Worm (Caenorhabditis elegans) whole organism, mixed stage, embryonic: Measurements from ENCODE around the gene ZK1307.1.

Experiments used
- M03D4.4 ChIP-seq: sonication (generic microtip); optimal IDR thresholded peaks from 2 replicates; lab custom pipeline; 2017; ENCODE audit warnings: mild to moderate bottlenecking, missing genetic modification characterization, missing compliant biosample characterization
- bed-3 ChIP-seq: fragments of 200-800 bp; sonication (Bioruptor generic); optimal IDR thresholded peaks from 3 replicates; lab custom pipeline; 2018; ENCODE audit warnings: mild to moderate bottlenecking, missing genetic modification characterization, moderate library complexity, missing compliant biosample characterization
- blmp-1 ChIP-seq: fragments of 150-350 bp; optimal IDR thresholded peaks from 2 replicates; lab custom pipeline; 2014; ENCODE audit warnings: missing biosample characterization, missing genetic modification characterization
- ceh-39 ChIP-seq: fragments of 150-350 bp; optimal IDR thresholded peaks from 2 replicates; lab custom pipeline; 2014; ENCODE audit warnings: missing biosample characterization, missing genetic modification characterization
- ceh-43 ChIP-seq: fragments of 200-800 bp; sonication (Bioruptor generic); optimal IDR thresholded peaks from 2 replicates; lab custom pipeline; 2018; ENCODE audit warnings: mild to moderate bottlenecking, missing genetic modification characterization, moderate library complexity, missing compliant biosample characterization
- ceh-83 ChIP-seq: fragments of 200-800 bp; sonication (Bioruptor generic); optimal IDR thresholded peaks from 2 replicates; lab custom pipeline; 2018; ENCODE audit warnings: mild to moderate bottlenecking, missing genetic modification characterization, missing compliant biosample characterization
- ces-1 ChIP-seq: fragments of 150-350 bp; optimal IDR thresholded peaks from 2 replicates; lab custom pipeline; 2014; ENCODE audit warnings: missing biosample characterization, missing genetic modification reagents, missing genetic modification characterization
- cnd-1 ChIP-seq: fragments of 200-800 bp; sonication (Bioruptor generic); optimal IDR thresholded peaks from 2 replicates; lab custom pipeline; 2018; ENCODE audit warnings: mild to moderate bottlenecking, missing genetic modification characterization, missing compliant biosample characterization
- drap-1 ChIP-seq: fragments of 200-800 bp; sonication (Bioruptor generic); optimal IDR thresholded peaks from 3 replicates; lab custom pipeline; 2018; ENCODE audit warnings: mild to moderate bottlenecking, missing genetic modification characterization, missing compliant biosample characterization
- elt-1 ChIP-seq: sonication (generic microtip); optimal IDR thresholded peaks from 2 replicates; lab custom pipeline; 2017; ENCODE audit warnings: missing genetic modification characterization, mild to moderate bottlenecking, missing compliant biosample characterization, antibody characterized with exemption, moderate library complexity, borderline replicate concordance; ENCODE audit not compliant: insufficient read depth
- elt-3 ChIP-seq: fragments of 150-350 bp; optimal IDR thresholded peaks from 2 replicates; lab custom pipeline; 2014; ENCODE audit warnings: missing biosample characterization, missing genetic modification characterization
- flh-1 ChIP-seq: fragments of 200-800 bp; sonication (Bioruptor generic); optimal IDR thresholded peaks from 2 replicates; lab custom pipeline; 2018; ENCODE audit warnings: mild to moderate bottlenecking, missing genetic modification characterization, moderate library complexity, missing compliant biosample characterization
- ham-2 ChIP-seq: fragments of 200-800 bp; sonication (Bioruptor generic); optimal IDR thresholded peaks from 2 replicates; lab custom pipeline; 2018; ENCODE audit warnings: mild to moderate bottlenecking, missing genetic modification characterization, missing compliant biosample characterization
- hlh-1 ChIP-seq: fragments of 150-350 bp; optimal IDR thresholded peaks from 2 replicates; lab custom pipeline; 2014; ENCODE audit warnings: missing biosample characterization, missing genetic modification reagents, missing genetic modification characterization
- lin-13 ChIP-seq: fragments of 150-350 bp; optimal IDR thresholded peaks from 2 replicates; lab custom pipeline; 2014; ENCODE audit warnings: missing biosample characterization, missing genetic modification characterization
- lin-32 ChIP-seq: fragments of 200-800 bp; sonication (Bioruptor generic); optimal IDR thresholded peaks from 2 replicates; lab custom pipeline; 2018; ENCODE audit warnings: mild to moderate bottlenecking, missing genetic modification characterization, missing compliant biosample characterization
- lsy-2 ChIP-seq: fragments of 150-350 bp; optimal IDR thresholded peaks from 2 replicates; lab custom pipeline; 2014; ENCODE audit warnings: missing biosample characterization, missing genetic modification characterization
- mab-5 ChIP-seq: fragments of 150-350 bp; optimal IDR thresholded peaks from 2 replicates; lab custom pipeline; 2014; ENCODE audit warnings: missing biosample characterization, missing genetic modification characterization
- mep-1 ChIP-seq: fragments of 150-350 bp; optimal IDR thresholded peaks from 2 replicates; lab custom pipeline; 2017; ENCODE audit warnings: missing biosample characterization, missing genetic modification reagents, missing genetic modification characterization, inconsistent platforms
- mls-2 ChIP-seq: sonication (generic microtip); optimal IDR thresholded peaks from 2 replicates; lab custom pipeline; 2016; ENCODE audit warnings: mild to moderate bottlenecking, missing genetic modification characterization, moderate library complexity, missing compliant biosample characterization
- nhr-12 ChIP-seq: fragments of 150-350 bp; optimal IDR thresholded peaks from 2 replicates; lab custom pipeline; 2014; ENCODE audit warnings: missing biosample characterization, missing genetic modification characterization
- nhr-2 ChIP-seq: fragments of 150-350 bp; optimal IDR thresholded peaks from 2 replicates; lab custom pipeline; 2014; ENCODE audit warnings: missing biosample characterization, missing genetic modification characterization
- nhr-237 ChIP-seq: fragments of 150-350 bp; optimal IDR thresholded peaks from 2 replicates; lab custom pipeline; 2014; ENCODE audit warnings: missing biosample characterization, missing genetic modification characterization
- nhr-28 ChIP-seq: fragments of 150-350 bp; optimal IDR thresholded peaks from 2 replicates; lab custom pipeline; 2014; ENCODE audit warnings: missing biosample characterization, missing genetic modification characterization
- nhr-76 ChIP-seq: sonication (generic microtip); optimal IDR thresholded peaks from 2 replicates; lab custom pipeline; 2017; ENCODE audit warnings: missing biosample characterization, missing genetic modification characterization
- pha-4 ChIP-seq: fragments of 150-350 bp; optimal IDR thresholded peaks from 2 replicates; lab custom pipeline; 2018; ENCODE audit warnings: missing biosample characterization, missing genetic modification reagents, missing genetic modification characterization
- sem-2 ChIP-seq: fragments of 200-800 bp; sonication (Bioruptor generic); optimal IDR thresholded peaks from 2 replicates; lab custom pipeline; 2018; ENCODE audit warnings: mild to moderate bottlenecking, missing genetic modification characterization, missing compliant biosample characterization
- snpc-4 ChIP-seq: fragments of 150-350 bp; optimal IDR thresholded peaks from 2 replicates; lab custom pipeline; 2014; ENCODE audit warnings: missing biosample characterization, missing genetic modification characterization
- sptf-1 ChIP-seq: sonication (generic microtip); optimal IDR thresholded peaks from 2 replicates; lab custom pipeline; 2017; ENCODE audit warnings: mild to moderate bottlenecking, missing genetic modification characterization, moderate library complexity, missing compliant biosample characterization
- tbx-8 ChIP-seq: fragments of 200-800 bp; sonication (Bioruptor generic); optimal IDR thresholded peaks from 2 replicates; lab custom pipeline; 2018; ENCODE audit warnings: mild to moderate bottlenecking, missing genetic modification characterization, moderate library complexity, missing compliant biosample characterization
- unc-120 ChIP-seq: sonication (generic microtip); optimal IDR thresholded peaks from 2 replicates; lab custom pipeline; 2017; ENCODE audit warnings: missing genetic modification characterization, missing compliant biosample characterization; ENCODE audit not compliant: poor library complexity, severe bottlenecking
- unc-62 ChIP-seq: fragments of 150-350 bp; optimal IDR thresholded peaks from 2 replicates; lab custom pipeline; 2014; ENCODE audit warnings: missing biosample characterization, missing genetic modification reagents, missing genetic modification characterization
- zip-8 ChIP-seq: fragments of 150-350 bp; optimal IDR thresholded peaks from 2 replicates; lab custom pipeline; 2014; ENCODE audit warnings: missing biosample characterization, missing genetic modification characterization
- ztf-11 ChIP-seq: fragments of 150-350 bp; optimal IDR thresholded peaks from 2 replicates; lab custom pipeline; 2014; ENCODE audit warnings: missing biosample characterization, missing genetic modification characterization

ZK1307.1 gene

ce11 chrII:9644940-9645634 lies 10.3 kb downstream of the ZK1307.1 start:
- TF ChIP-seq nhr-28 (tag; lab: Kevin White, UChicago) (no peak), lin-13 (tag; lab: Kevin White, UChicago) (no peak), mab-5 (tag; lab: Kevin White, UChicago) (no peak), ztf-11 (no peak), elt-1 (peak; percentile 95), mep-1 (tag; lab: Kevin White, UChicago) (no peak), sptf-1 (no peak), bed-3 (GFP tag; lab: Kevin White, UChicago) (no peak), lin-32 (GFP tag; lab: Kevin White, UChicago) (no peak), hlh-1 (no peak), unc-62 (GFP tag; lab: Kevin White, UChicago) (peak; percentile 87), ham-2 (GFP tag; lab: Kevin White, UChicago) (peak; percentile 87), ceh-83 (no peak), mls-2 (tag; lab: Kevin White, UChicago) (no peak), unc-120 (tag; lab: Kevin White, UChicago) (no peak)

ce11 chrII:9644438-9644837 lies 10.9 kb downstream of the ZK1307.1 start, which contains the start of gene fzr-1:
fzr-1 (minus strand) TSS chrII:9644466.
- TF ChIP-seq nhr-2 (tag; lab: Kevin White, UChicago) (peak; percentile 94), elt-3 (tag; lab: Kevin White, UChicago) (no peak), bed-3 (GFP tag; lab: Kevin White, UChicago) (no peak)

ce11 chrII:9636300-9636699 lies 19.1 kb downstream of the ZK1307.1 start, which contains the start of gene ZK1307.7:
ZK1307.7 (plus strand) TSS chrII:9636600.
- no peak for TF ChIP-seq nhr-76 (tag; lab: Kevin White, UChicago)
- TF ChIP-seq sem-2, result no peak
- no peak for TF ChIP-seq ces-1
- no peak for TF ChIP-seq bed-3 (GFP tag; lab: Kevin White, UChicago)
- no peak for TF ChIP-seq sptf-1
- no peak for TF ChIP-seq unc-120 (tag; lab: Kevin White, UChicago)
- no peak for TF ChIP-seq elt-1
- TF ChIP-seq M03D4.4 (tag; lab: Kevin White, UChicago), result no peak
- TF ChIP-seq elt-3 (tag; lab: Kevin White, UChicago), result no peak

ce11 chrII:9625930-9626329 lies 29.4 kb downstream of the ZK1307.1 start:
- TF ChIP-seq lsy-2 (tag; lab: Kevin White, UChicago), result no peak
- no peak for TF ChIP-seq snpc-4 (tag; lab: Kevin White, UChicago)
- TF ChIP-seq ceh-83, result no peak
- no peak for TF ChIP-seq flh-1 (GFP tag; lab: Kevin White, UChicago)
- TF ChIP-seq sem-2, result no peak
- TF ChIP-seq sptf-1, result no peak
- no peak for TF ChIP-seq tbx-8 (GFP tag; lab: Kevin White, UChicago)
- TF ChIP-seq nhr-237 (tag; lab: Kevin White, UChicago), result no peak
- no peak for TF ChIP-seq blmp-1 (tag; lab: Kevin White, UChicago)
- TF ChIP-seq elt-1, result no peak
- no peak for TF ChIP-seq ztf-11
- TF ChIP-seq nhr-12 (tag; lab: Kevin White, UChicago), result no peak
- no peak for TF ChIP-seq nhr-76 (tag; lab: Kevin White, UChicago)
- TF ChIP-seq M03D4.4 (tag; lab: Kevin White, UChicago), result no peak
- no peak for TF ChIP-seq drap-1 (GFP tag; lab: Kevin White, UChicago)
- TF ChIP-seq cnd-1 (tag; lab: Kevin White, UChicago), result no peak
- TF ChIP-seq ceh-39, result no peak
- TF ChIP-seq zip-8 (tag; lab: Kevin White, UChicago), result no peak

ce11 chrII:9624110-9624695 lies 31.2 kb downstream of the ZK1307.1 start, which contains the start of the genes dnj-20 and ZK1307.8:
dnj-20 (minus strand) TSS chrII:9624176.
ZK1307.8 (plus strand) TSS chrII:9624613.
- no peak for TF ChIP-seq hlh-1
- TF ChIP-seq sem-2, result no peak
- TF ChIP-seq ceh-43 (GFP tag; lab: Kevin White, UChicago), result no peak
- TF ChIP-seq bed-3 (GFP tag; lab: Kevin White, UChicago), result no peak
- TF ChIP-seq elt-3 (tag; lab: Kevin White, UChicago), result no peak
- no peak for TF ChIP-seq flh-1 (GFP tag; lab: Kevin White, UChicago)
- TF ChIP-seq blmp-1 (tag; lab: Kevin White, UChicago), result no peak
- TF ChIP-seq ceh-83, result no peak
- no peak for TF ChIP-seq pha-4 (tag; lab: Kevin White, UChicago)
- peak; percentile 8 for TF ChIP-seq mep-1 (tag; lab: Kevin White, UChicago)
- no peak for TF ChIP-seq mls-2 (tag; lab: Kevin White, UChicago)
- no peak for TF ChIP-seq lin-32 (GFP tag; lab: Kevin White, UChicago)
- TF ChIP-seq cnd-1 (tag; lab: Kevin White, UChicago), result no peak
- peak; percentile 10 for TF ChIP-seq ces-1
- TF ChIP-seq, all 35 proteins: peak for 2
